Worm (Caenorhabditis elegans) whole organism, mixed stage, embryonic: ENCODE measurements around the gene asp-2.

Experiments used
- bed-3 ChIP-seq: fragments of 200-800 bp; sonication (Bioruptor generic); optimal IDR thresholded peaks from 3 replicates; lab custom pipeline; 2018; ENCODE audit warnings: mild to moderate bottlenecking, missing genetic modification characterization, moderate library complexity, missing compliant biosample characterization
- blmp-1 ChIP-seq: fragments of 150-350 bp; optimal IDR thresholded peaks from 2 replicates; lab custom pipeline; 2014; ENCODE audit warnings: missing biosample characterization, missing genetic modification characterization
- ceh-39 ChIP-seq: fragments of 150-350 bp; optimal IDR thresholded peaks from 2 replicates; lab custom pipeline; 2014; ENCODE audit warnings: missing biosample characterization, missing genetic modification characterization
- ceh-83 ChIP-seq: fragments of 200-800 bp; sonication (Bioruptor generic); optimal IDR thresholded peaks from 2 replicates; lab custom pipeline; 2018; ENCODE audit warnings: mild to moderate bottlenecking, missing genetic modification characterization, missing compliant biosample characterization
- ces-1 ChIP-seq: fragments of 150-350 bp; optimal IDR thresholded peaks from 2 replicates; lab custom pipeline; 2014; ENCODE audit warnings: missing biosample characterization, missing genetic modification reagents, missing genetic modification characterization
- cnd-1 ChIP-seq: fragments of 200-800 bp; sonication (Bioruptor generic); optimal IDR thresholded peaks from 2 replicates; lab custom pipeline; 2018; ENCODE audit warnings: mild to moderate bottlenecking, missing genetic modification characterization, missing compliant biosample characterization
- drap-1 ChIP-seq: fragments of 200-800 bp; sonication (Bioruptor generic); optimal IDR thresholded peaks from 3 replicates; lab custom pipeline; 2018; ENCODE audit warnings: mild to moderate bottlenecking, missing genetic modification characterization, missing compliant biosample characterization
- elt-1 ChIP-seq: sonication (generic microtip); optimal IDR thresholded peaks from 2 replicates; lab custom pipeline; 2017; ENCODE audit warnings: missing genetic modification characterization, mild to moderate bottlenecking, missing compliant biosample characterization, antibody characterized with exemption, moderate library complexity, borderline replicate concordance; ENCODE audit not compliant: insufficient read depth
- elt-3 ChIP-seq: fragments of 150-350 bp; optimal IDR thresholded peaks from 2 replicates; lab custom pipeline; 2014; ENCODE audit warnings: missing biosample characterization, missing genetic modification characterization
- flh-1 ChIP-seq: fragments of 200-800 bp; sonication (Bioruptor generic); optimal IDR thresholded peaks from 2 replicates; lab custom pipeline; 2018; ENCODE audit warnings: mild to moderate bottlenecking, missing genetic modification characterization, moderate library complexity, missing compliant biosample characterization
- ham-2 ChIP-seq: fragments of 200-800 bp; sonication (Bioruptor generic); optimal IDR thresholded peaks from 2 replicates; lab custom pipeline; 2018; ENCODE audit warnings: mild to moderate bottlenecking, missing genetic modification characterization, missing compliant biosample characterization
- hlh-1 ChIP-seq: fragments of 150-350 bp; optimal IDR thresholded peaks from 2 replicates; lab custom pipeline; 2014; ENCODE audit warnings: missing biosample characterization, missing genetic modification reagents, missing genetic modification characterization
- lin-13 ChIP-seq: fragments of 150-350 bp; optimal IDR thresholded peaks from 2 replicates; lab custom pipeline; 2014; ENCODE audit warnings: missing biosample characterization, missing genetic modification characterization
- lin-32 ChIP-seq: fragments of 200-800 bp; sonication (Bioruptor generic); optimal IDR thresholded peaks from 2 replicates; lab custom pipeline; 2018; ENCODE audit warnings: mild to moderate bottlenecking, missing genetic modification characterization, missing compliant biosample characterization
- lsy-2 ChIP-seq: fragments of 150-350 bp; optimal IDR thresholded peaks from 2 replicates; lab custom pipeline; 2014; ENCODE audit warnings: missing biosample characterization, missing genetic modification characterization
- mab-5 ChIP-seq: fragments of 150-350 bp; optimal IDR thresholded peaks from 2 replicates; lab custom pipeline; 2014; ENCODE audit warnings: missing biosample characterization, missing genetic modification characterization
- mep-1 ChIP-seq: fragments of 150-350 bp; optimal IDR thresholded peaks from 2 replicates; lab custom pipeline; 2017; ENCODE audit warnings: missing biosample characterization, missing genetic modification reagents, missing genetic modification characterization, inconsistent platforms
- nhr-12 ChIP-seq: fragments of 150-350 bp; optimal IDR thresholded peaks from 2 replicates; lab custom pipeline; 2014; ENCODE audit warnings: missing biosample characterization, missing genetic modification characterization
- nhr-2 ChIP-seq: fragments of 150-350 bp; optimal IDR thresholded peaks from 2 replicates; lab custom pipeline; 2014; ENCODE audit warnings: missing biosample characterization, missing genetic modification characterization
- nhr-237 ChIP-seq: fragments of 150-350 bp; optimal IDR thresholded peaks from 2 replicates; lab custom pipeline; 2014; ENCODE audit warnings: missing biosample characterization, missing genetic modification characterization
- nhr-76 ChIP-seq: sonication (generic microtip); optimal IDR thresholded peaks from 2 replicates; lab custom pipeline; 2017; ENCODE audit warnings: missing biosample characterization, missing genetic modification characterization
- pha-4 ChIP-seq: fragments of 150-350 bp; optimal IDR thresholded peaks from 2 replicates; lab custom pipeline; 2018; ENCODE audit warnings: missing biosample characterization, missing genetic modification reagents, missing genetic modification characterization
- sem-2 ChIP-seq: fragments of 200-800 bp; sonication (Bioruptor generic); optimal IDR thresholded peaks from 2 replicates; lab custom pipeline; 2018; ENCODE audit warnings: mild to moderate bottlenecking, missing genetic modification characterization, missing compliant biosample characterization
- snpc-4 ChIP-seq: fragments of 150-350 bp; optimal IDR thresholded peaks from 2 replicates; lab custom pipeline; 2014; ENCODE audit warnings: missing biosample characterization, missing genetic modification characterization
- sptf-1 ChIP-seq: sonication (generic microtip); optimal IDR thresholded peaks from 2 replicates; lab custom pipeline; 2017; ENCODE audit warnings: mild to moderate bottlenecking, missing genetic modification characterization, moderate library complexity, missing compliant biosample characterization
- unc-120 ChIP-seq: sonication (generic microtip); optimal IDR thresholded peaks from 2 replicates; lab custom pipeline; 2017; ENCODE audit warnings: missing genetic modification characterization, missing compliant biosample characterization; ENCODE audit not compliant: poor library complexity, severe bottlenecking
- unc-39 ChIP-seq: fragments of 150-350 bp; optimal IDR thresholded peaks from 2 replicates; lab custom pipeline; 2014; ENCODE audit warnings: missing biosample characterization, missing genetic modification characterization
- unc-62 ChIP-seq: fragments of 150-350 bp; optimal IDR thresholded peaks from 2 replicates; lab custom pipeline; 2014; ENCODE audit warnings: missing biosample characterization, missing genetic modification reagents, missing genetic modification characterization

The asp-2 gene

ce11 chrV:9232296-9232695, 29.4 kb downstream of the asp-2 start, which contains the start of gene F07C3.3:
Gene F07C3.3 (minus strand): TSS chrV:9232396.
- no peak for TF ChIP-seq mep-1 (tag; lab: Kevin White, UChicago)
- TF ChIP-seq sem-2 (GFP tag; lab: Kevin White, UChicago), result no peak
- no peak for TF ChIP-seq mab-5 (tag; lab: Kevin White, UChicago)
- no peak for TF ChIP-seq ceh-83 (GFP tag; lab: Kevin White, UChicago)
- no peak for TF ChIP-seq cnd-1 (tag; lab: Kevin White, UChicago)
- TF ChIP-seq elt-1, result no peak

ce11 chrV:9243171-9243996, 40.5 kb downstream of the asp-2 start, which contains the start of gene glo-4:
Gene glo-4 (minus strand): TSS chrV:9243221.
- peak; percentile 77 for TF ChIP-seq ces-1 (GFP tag; lab: Kevin White, UChicago)
- peak; percentile 55 for TF ChIP-seq unc-120 (tag; lab: Kevin White, UChicago)
- no peak for TF ChIP-seq drap-1 (GFP tag; lab: Kevin White, UChicago)
- no peak for TF ChIP-seq unc-62
- peak; percentile 69 for TF ChIP-seq mep-1 (tag; lab: Kevin White, UChicago)
- TF ChIP-seq hlh-1, result peak; percentile 36
- TF ChIP-seq elt-1, result no peak
- no peak for TF ChIP-seq nhr-12 (tag; lab: Kevin White, UChicago)
- TF ChIP-seq ceh-83 (GFP tag; lab: Kevin White, UChicago), result no peak
- peak; percentile 69 for TF ChIP-seq nhr-237 (tag; lab: Kevin White, UChicago)
- no peak for TF ChIP-seq pha-4 (tag; lab: Kevin White, UChicago)
- TF ChIP-seq lin-13 (tag; lab: Kevin White, UChicago), result peak; percentile 13
- TF ChIP-seq unc-39 (tag; lab: Kevin White, UChicago), result no peak
- peak; percentile 21 for TF ChIP-seq lsy-2 (tag; lab: Kevin White, UChicago)

ce11 chrV:9246260-9246659, 43.4 kb downstream of the asp-2 start, which contains the start of gene aat-2:
Gene aat-2 (minus strand): TSS chrV:9246360.
- TF ChIP-seq bed-3 (GFP tag; lab: Kevin White, UChicago) (no peak), hlh-1 (no peak), ham-2 (no peak), ceh-39 (tag; lab: Kevin White, UChicago) (no peak), lsy-2 (tag; lab: Kevin White, UChicago) (no peak), lin-13 (tag; lab: Kevin White, UChicago) (no peak), flh-1 (GFP tag; lab: Kevin White, UChicago) (no peak), nhr-2 (tag; lab: Kevin White, UChicago) (no peak), sem-2 (GFP tag; lab: Kevin White, UChicago) (no peak), snpc-4 (tag; lab: Kevin White, UChicago) (no peak), pha-4 (tag; lab: Kevin White, UChicago) (no peak), unc-120 (tag; lab: Kevin White, UChicago) (no peak), nhr-12 (tag; lab: Kevin White, UChicago) (no peak), nhr-237 (tag; lab: Kevin White, UChicago) (no peak), drap-1 (GFP tag; lab: Kevin White, UChicago) (no peak), sptf-1 (tag; lab: Kevin White, UChicago) (no peak), lin-32 (GFP tag; lab: Kevin White, UChicago) (no peak), nhr-76 (tag; lab: Kevin White, UChicago) (no peak), cnd-1 (tag; lab: Kevin White, UChicago) (no peak), blmp-1 (tag; lab: Kevin White, UChicago) (no peak)

- TF ChIP-seq unc-62, result peak; percentile 44
- TF ChIP-seq hlh-1, result peak; percentile 80
- peak; percentile 47 for TF ChIP-seq cnd-1 (tag; lab: Kevin White, UChicago)
- peak; percentile 33 for TF ChIP-seq drap-1 (GFP tag; lab: Kevin White, UChicago)
- TF ChIP-seq ceh-39 (tag; lab: Kevin White, UChicago), result no peak
- peak; percentile 91 for TF ChIP-seq unc-120 (tag; lab: Kevin White, UChicago)
- TF ChIP-seq ham-2, result no peak
These were observed 44.5 kb downstream of the asp-2 start for ce11 chrV:9247416-9247815.

ce11 chrV:9249206-9249605, 46.3 kb downstream of the asp-2 start, which contains the start of gene str-94:
Gene str-94 (minus strand): TSS chrV:9249306.
- TF ChIP-seq ceh-83 (GFP tag; lab: Kevin White, UChicago) (no peak), elt-3 (tag; lab: Kevin White, UChicago) (no peak), unc-62 (no peak), nhr-2 (tag; lab: Kevin White, UChicago) (no peak), mab-5 (tag; lab: Kevin White, UChicago) (no peak), ceh-39 (tag; lab: Kevin White, UChicago) (no peak), ces-1 (GFP tag; lab: Kevin White, UChicago) (no peak), cnd-1 (tag; lab: Kevin White, UChicago) (no peak), lin-32 (GFP tag; lab: Kevin White, UChicago) (no peak)
